Worm (Caenorhabditis elegans): Measurements from ENCODE around the gene ZK596.2.
"Not testable (repeated sequence)": the region's sequence is repeated elsewhere in the genome, so short reads cannot be mapped to it uniquely, and the experiment has no call there.

The ZK596.2 gene

DNA sequence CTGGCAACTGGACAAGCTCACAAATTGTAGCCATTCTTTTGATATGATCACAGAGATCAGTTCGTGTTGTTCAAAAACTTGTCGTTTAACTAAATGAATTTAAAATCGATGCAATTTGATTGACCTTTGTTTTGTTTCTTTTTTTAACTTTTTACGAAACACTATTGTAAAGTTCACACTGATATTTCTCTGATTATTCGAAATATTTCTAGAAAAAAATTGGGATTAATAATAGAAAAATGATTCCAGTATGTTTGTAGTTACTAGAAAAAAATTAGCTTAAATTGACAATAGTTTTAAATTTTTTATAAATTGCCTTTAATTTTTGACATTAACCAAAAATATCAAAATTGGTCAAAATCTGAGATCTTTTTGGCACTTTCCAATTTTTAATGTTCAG lies at the start of gene ZK596.2:
Gene ZK596.2, minus strand, starts transcription at position 101 of the 400 bp plus-strand sequence.
- TF ChIP-seq Y75B8A.6 (GFP tag; IDR thresholded peaks at IDR 0.05) (no peak), nhr-77 (tag; optimal IDR thresholded peaks at IDR 0.05) (no peak), unc-130 (GFP tag; optimal IDR thresholded peaks at IDR 0.05) (no peak), zag-1 (tag; optimal IDR thresholded peaks at IDR 0.05) (no peak), lir-3 (tag; optimal IDR thresholded peaks at IDR 0.05) (no peak), pqm-1 (tag; optimal IDR thresholded peaks at IDR 0.05) (no peak), nhr-10 (tag; optimal IDR thresholded peaks at IDR 0.05) (no peak), F10B5.3 (tag; optimal IDR thresholded peaks at IDR 0.05) (no peak), nhr-48 (tag; optimal IDR thresholded peaks at IDR 0.05) (no peak), fos-1 (tag; optimal IDR thresholded peaks at IDR 0.05) (no peak), fkh-10 (GFP tag; optimal IDR thresholded peaks at IDR 0.05) (no peak), hmg-1.1 (GFP tag; IDR thresholded peaks at IDR 0.05) (no peak), lin-39 (tag; optimal IDR thresholded peaks at IDR 0.05) (no peak), hlh-11 (tag; optimal IDR thresholded peaks at IDR 0.05) (no peak), tra-1 (GFP tag; IDR thresholded peaks at IDR 0.05) (no peak), zip-2 (tag; optimal IDR thresholded peaks at IDR 0.05) (no peak), lsy-2 (tag; optimal IDR thresholded peaks at IDR 0.05) (no peak), lin-38 (GFP tag; IDR thresholded peaks at IDR 0.05) (no peak), F26F4.8 (GFP tag; conservative IDR thresholded peaks at IDR 0.05) (no peak)

- no peak for TF ChIP-seq ceh-32 (tag; optimal IDR thresholded peaks at IDR 0.05; ENCODE audit: poor library complexity)
- no peak for TF ChIP-seq set-16 (GFP tag; IDR thresholded peaks at IDR 0.05)
- no peak for TF ChIP-seq dmd-8 (GFP tag; IDR thresholded peaks at IDR 0.05)
- no peak for TF ChIP-seq ceh-82 (tag; optimal IDR thresholded peaks at IDR 0.05)
- no peak for TF ChIP-seq R02D3.7 (tag; optimal IDR thresholded peaks at IDR 0.05)
- no peak for TF ChIP-seq jun-1 (tag; optimal IDR thresholded peaks at IDR 0.05)
- TF ChIP-seq duxl-1 (tag; optimal IDR thresholded peaks at IDR 0.05; ENCODE audit: poor library complexity) = no peak
Observed at ce11 chrIV:10958230-10958588, 49.1 kb upstream of the ZK596.2 start, which contains the start of gene sri-19. Gene sri-19, plus strand, starts transcription at chrIV:10958372.

DNA sequence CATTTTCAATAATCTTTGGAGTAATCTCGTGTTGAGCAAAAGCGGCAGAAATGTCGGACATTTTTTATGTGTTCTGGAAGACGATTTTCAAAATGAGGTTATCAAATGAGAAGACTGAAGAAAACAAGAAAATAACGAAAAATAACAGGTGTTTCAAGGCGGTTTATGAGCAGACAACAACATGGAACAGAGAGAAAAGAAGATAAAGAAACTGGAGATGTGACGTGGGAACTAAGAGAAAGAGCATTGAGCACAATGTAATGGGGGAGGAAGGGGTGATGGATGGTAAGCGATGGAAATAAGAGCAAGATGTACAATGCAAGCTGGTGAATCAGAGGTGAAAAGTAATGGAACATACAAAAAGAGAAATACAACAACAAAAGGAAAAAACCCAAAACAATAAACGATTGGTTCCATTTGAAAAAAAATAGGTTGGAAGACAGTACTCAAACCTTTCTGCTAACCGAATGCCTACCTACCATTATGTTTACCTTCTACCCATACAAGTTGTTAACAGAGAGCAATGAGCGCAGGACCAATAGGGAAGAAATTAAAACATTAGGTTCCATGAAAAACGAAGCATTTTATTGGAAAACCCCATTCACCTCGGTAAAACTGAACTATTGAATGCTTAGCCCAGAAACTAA lies 48.6 kb upstream of the ZK596.2 start, which contains the start of gene Y69E1A.5:
Gene Y69E1A.5, minus strand, starts transcription at position 73 of the 647 bp plus-strand sequence.
- TF ChIP-seq lim-7 (GFP tag; IDR thresholded peaks at IDR 0.05) = no peak
- peak in 1 of 2 experiments; percentile 41 for TF ChIP-seq daf-16 (GFP tag; optimal IDR thresholded peaks at IDR 0.05)
- no peak for TF ChIP-seq daf-16 (tag; optimal IDR thresholded peaks at IDR 0.05)
- TF ChIP-seq unc-62 (GFP tag; optimal IDR thresholded peaks at IDR 0.05 in 1 of 2) = peak in 1 of 2 experiments; percentile 97
- no peak for TF ChIP-seq unc-62 (tag; optimal IDR thresholded peaks at IDR 0.05)

DNA sequence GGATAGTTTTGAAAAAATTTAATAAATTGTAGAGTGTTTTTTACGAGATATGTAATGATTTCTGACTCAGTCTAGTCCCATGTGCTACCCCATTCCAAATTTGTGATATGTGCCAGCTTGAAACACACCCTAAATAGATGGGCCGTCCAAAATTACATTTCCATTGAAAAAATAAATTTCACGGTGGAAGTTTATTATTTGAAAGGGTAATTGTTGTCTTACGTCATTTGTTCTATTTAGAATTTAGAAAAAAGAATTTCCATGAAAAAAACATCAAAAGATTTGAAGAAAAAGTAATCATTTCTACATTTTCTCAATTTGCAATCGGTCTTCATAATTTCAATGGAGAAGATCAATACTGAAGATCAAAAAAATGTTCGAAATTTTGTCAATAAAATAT lies 45.8 kb upstream of the ZK596.2 start, which contains the start of gene Y69E1A.4:
Gene Y69E1A.4, plus strand, starts transcription at position 301 of the 400 bp plus-strand sequence.
- TF ChIP-seq Y48G9A.11 (GFP tag; IDR thresholded peaks at IDR 0.05); aly-2 (tag; optimal IDR thresholded peaks at IDR 0.05); mdt-29 (GFP tag; IDR thresholded peaks at IDR 0.05): not testable (repeated sequence)

DNA sequence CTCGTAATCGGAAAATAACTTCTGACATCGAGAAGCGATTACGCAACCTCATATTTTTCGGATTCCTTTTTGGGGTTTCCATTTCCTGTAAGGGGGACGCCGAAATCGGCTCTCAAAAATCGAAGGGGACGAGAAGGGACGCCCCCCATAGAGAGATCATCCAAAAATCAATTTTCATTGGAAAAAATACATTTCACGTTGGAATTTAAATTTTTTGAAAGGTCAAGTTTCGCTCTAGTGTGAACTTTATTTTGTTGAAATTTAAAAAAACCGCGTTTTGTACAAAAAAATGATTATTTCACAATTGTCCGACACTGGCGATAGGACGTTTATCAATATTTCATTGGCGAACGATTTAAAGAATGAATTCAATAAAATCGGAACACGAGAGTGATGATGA lies 42.9 kb upstream of the ZK596.2 start, which contains the start of gene Y69E1A.3:
Gene Y69E1A.3, plus strand, starts transcription at position 301 of the 400 bp plus-strand sequence.
- TF ChIP-seq lim-7 (GFP tag; IDR thresholded peaks at IDR 0.05) (no peak), mep-1 (tag; optimal IDR thresholded peaks at IDR 0.05) (no peak), attf-4 (tag; optimal IDR thresholded peaks at IDR 0.05) (no peak), set-16 (GFP tag; IDR thresholded peaks at IDR 0.05) (no peak), ZK546.5 (tag; optimal IDR thresholded peaks at IDR 0.05) (no peak), daf-16 (GFP tag; optimal IDR thresholded peaks at IDR 0.05) (no peak), daf-16 (tag; optimal IDR thresholded peaks at IDR 0.05) (no peak), mxl-3 (GFP tag; optimal IDR thresholded peaks at IDR 0.05) (no peak), arid-1 (GFP tag; conservative IDR thresholded peaks at IDR 0.05) (no peak), ceh-62 (tag; optimal IDR thresholded peaks at IDR 0.05) (no peak), mdt-29 (GFP tag; IDR thresholded peaks at IDR 0.05) (no peak), vab-7 (GFP tag; IDR thresholded peaks at IDR 0.05) (no peak), nhr-25 (tag; optimal IDR thresholded peaks at IDR 0.05; ENCODE audit: borderline replicate concordance, insufficient read depth) (no peak), lin-1 (GFP tag; IDR thresholded peaks at IDR 0.05) (no peak), ctbp-1 (GFP tag; IDR thresholded peaks at IDR 0.05) (no peak), ceh-28 (tag; optimal IDR thresholded peaks at IDR 0.05) (no peak), ces-1 (GFP tag; optimal IDR thresholded peaks at IDR 0.05) (no peak)

Measured in whole organism, L4 larva.